Worm (Caenorhabditis elegans): ENCODE data around the gene K09C6.2.
"Not testable (repeated sequence)": the region's sequence is repeated elsewhere in the genome, so short reads cannot be mapped to it uniquely, and the experiment has no call there.

Gene K09C6.2

DNA sequence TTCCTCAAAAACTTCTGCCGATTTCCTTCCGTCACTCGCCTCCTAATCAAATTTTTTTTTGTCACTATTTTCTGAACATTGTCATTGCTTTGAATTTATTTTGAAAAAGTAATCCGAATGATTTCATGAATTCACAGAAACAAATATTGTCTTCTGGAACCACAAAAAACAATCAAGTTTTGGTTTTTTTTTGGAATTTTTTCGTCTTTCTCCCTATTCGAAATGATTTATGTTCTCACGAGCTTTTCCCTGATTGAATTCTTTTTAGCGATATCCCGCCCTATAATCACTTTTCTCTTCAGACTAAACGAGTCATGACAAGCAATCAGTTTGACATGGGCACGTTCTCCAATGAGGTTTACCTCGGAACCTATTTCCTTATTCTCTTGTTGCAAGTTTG, 23.3 kb upstream of the K09C6.2 start, which contains the start of gene F41H8.1:
TSS of gene F41H8.1 (plus strand) at position 301 of the 400 bp plus-strand sequence.
- TF ChIP-seq tbx-37 (GFP tag; conservative IDR thresholded peaks at IDR 0.05) = no peak
- TF ChIP-seq hmg-4 (GFP tag; optimal IDR thresholded peaks at IDR 0.05) = no peak
- no peak for TF ChIP-seq hnd-1 (tag; optimal IDR thresholded peaks at IDR 0.05)
- no peak for TF ChIP-seq flt-1 (GFP tag; IDR thresholded peaks at IDR 0.05)
- no peak for TF ChIP-seq ceh-36 (tag; optimal IDR thresholded peaks at IDR 0.05)
- TF ChIP-seq pes-1 (GFP tag; IDR thresholded peaks at IDR 0.05) = no peak
- no peak for TF ChIP-seq scrt-1 (GFP tag; IDR thresholded peaks at IDR 0.05)
- TF ChIP-seq F13C5.2 (tag; optimal IDR thresholded peaks at IDR 0.05) = no peak
- no peak for TF ChIP-seq ama-1 (optimal IDR thresholded peaks at IDR 0.05)

DNA sequence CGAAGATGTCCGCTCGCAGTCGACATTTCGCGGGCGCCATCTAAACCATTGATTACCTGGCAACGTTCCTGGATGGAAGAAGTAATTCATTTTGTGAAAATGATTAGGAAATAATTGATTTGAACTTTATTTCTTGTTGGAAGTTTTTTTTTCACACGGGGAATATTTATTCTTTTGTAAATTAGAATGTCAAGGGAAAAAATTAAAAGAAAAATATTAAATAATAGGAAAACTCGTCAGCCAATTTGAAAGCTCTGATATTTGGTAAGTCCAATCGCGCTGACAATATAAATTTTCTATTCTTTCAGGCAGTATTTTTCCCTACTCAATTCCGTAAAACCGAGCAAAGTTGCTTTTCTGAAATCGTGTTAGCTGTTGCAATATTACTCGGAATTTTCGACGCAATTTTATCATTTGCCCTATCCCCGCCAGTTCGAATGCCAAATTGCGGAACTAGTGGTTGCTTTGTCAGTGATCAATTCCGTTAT, 17.6 kb upstream of the K09C6.2 start, which contains the start of the genes K09C6.7 and K09C6.10:
TSS of gene K09C6.7 (minus strand) at position 101 of the 488 bp plus-strand sequence.
TSS of gene K09C6.10 (plus strand) at position 438 of the 488 bp plus-strand sequence.
- not testable (repeated sequence) for TF ChIP-seq scrt-1 (GFP tag; IDR thresholded peaks at IDR 0.05); ceh-13 (GFP tag; optimal IDR thresholded peaks at IDR 0.05); F13C5.2 (tag; optimal IDR thresholded peaks at IDR 0.05)

DNA sequence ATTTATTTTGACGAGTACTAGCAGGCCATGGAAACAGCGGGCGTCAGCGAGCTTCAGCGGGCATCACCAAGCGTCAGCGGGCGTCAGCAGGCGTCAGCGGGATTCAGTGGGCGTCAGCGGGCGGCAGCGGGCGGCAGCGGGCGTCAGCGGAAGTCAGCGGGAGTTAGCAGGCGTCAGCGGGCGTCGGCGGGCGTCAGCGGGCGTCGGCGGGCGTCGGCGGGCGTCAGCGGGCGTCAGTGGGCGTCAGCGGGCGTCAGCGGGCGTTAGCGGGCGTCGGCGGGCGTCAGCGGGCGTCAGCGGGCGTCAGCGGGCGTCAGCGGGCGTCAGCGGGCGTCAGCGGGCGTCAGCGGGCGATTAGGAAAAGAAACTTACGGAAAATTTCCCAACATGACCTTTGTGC, 14.0 kb upstream of the K09C6.2 start:
- TF ChIP-seq scrt-1 (GFP tag; IDR thresholded peaks at IDR 0.05) = no peak
- TF ChIP-seq pes-1 (GFP tag; IDR thresholded peaks at IDR 0.05) = peak; percentile 47; the same call in 1 of the 2 replicates
- TF ChIP-seq F13C5.2 (tag; optimal IDR thresholded peaks at IDR 0.05) = no peak
- TF ChIP-seq sea-1 (GFP tag; conservative IDR thresholded peaks at IDR 0.05) = no peak

DNA sequence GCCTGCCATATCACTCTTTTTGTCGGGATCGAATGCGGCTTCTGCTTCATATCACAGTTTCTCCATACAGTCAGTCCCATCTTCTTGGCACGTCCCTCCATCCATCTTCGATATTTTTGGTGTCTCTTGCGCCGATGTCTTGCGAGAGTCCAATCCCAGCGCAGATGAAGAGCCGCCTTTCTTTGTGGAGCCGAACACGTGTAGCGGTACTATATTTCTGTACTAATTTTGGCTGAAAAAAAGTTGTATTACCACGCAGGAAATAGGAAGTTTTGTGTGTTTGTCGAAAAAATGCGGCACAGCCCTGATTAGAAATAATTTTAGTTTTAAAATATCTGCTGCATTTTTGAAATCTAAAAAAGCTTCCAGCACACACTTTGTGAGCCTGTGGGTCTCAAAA, 13.5 kb upstream of the K09C6.2 start, which contains the start of gene K09C6.8:
TSS of gene K09C6.8 (minus strand) at position 101 of the 400 bp plus-strand sequence.
- TF ChIP-seq F13C5.2 (tag; optimal IDR thresholded peaks at IDR 0.05); aly-1 (tag; optimal IDR thresholded peaks at IDR 0.05); hmg-4 (GFP tag; optimal IDR thresholded peaks at IDR 0.05): not testable (repeated sequence)

DNA sequence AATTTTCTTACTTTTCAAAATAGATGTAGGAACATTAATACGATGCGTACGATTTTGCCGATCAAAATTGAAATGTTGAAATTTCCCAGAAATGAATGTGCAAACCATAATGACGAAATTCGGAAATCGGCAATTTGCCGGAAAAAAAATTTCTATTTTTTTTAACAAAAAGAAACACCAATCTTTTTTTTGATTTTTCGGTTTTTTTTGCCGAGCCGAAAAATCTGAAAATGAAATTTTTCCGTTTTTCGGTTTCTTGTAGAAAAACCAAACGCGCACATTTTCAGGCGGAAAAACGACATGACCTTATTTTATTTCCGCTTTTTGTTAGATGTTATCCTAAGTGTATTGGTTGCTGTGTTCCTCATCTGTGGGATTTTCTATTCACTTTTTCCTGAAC, 9.1 kb upstream of the K09C6.2 start, which contains the start of gene srbc-13:
TSS of gene srbc-13 (plus strand) at position 301 of the 400 bp plus-strand sequence.
- no peak for TF ChIP-seq hmg-4 (GFP tag; optimal IDR thresholded peaks at IDR 0.05)
- no peak for TF ChIP-seq F13C5.2 (tag; optimal IDR thresholded peaks at IDR 0.05)
- TF ChIP-seq ceh-13 (GFP tag; optimal IDR thresholded peaks at IDR 0.05) = no peak
- TF ChIP-seq aly-1 (tag; optimal IDR thresholded peaks at IDR 0.05) = no peak
- TF ChIP-seq scrt-1 (GFP tag; IDR thresholded peaks at IDR 0.05) = no peak
- TF ChIP-seq sea-1 (GFP tag; conservative IDR thresholded peaks at IDR 0.05) = no peak
- TF ChIP-seq tbx-11 (GFP tag; IDR thresholded peaks at IDR 0.05) = no peak
- no peak for TF ChIP-seq ama-1 (optimal IDR thresholded peaks at IDR 0.05)
- TF ChIP-seq flt-1 (GFP tag; IDR thresholded peaks at IDR 0.05) = no peak
- no peak for TF ChIP-seq ets-7 (tag; optimal IDR thresholded peaks at IDR 0.05)
- TF ChIP-seq tra-4 (tag; optimal IDR thresholded peaks at IDR 0.05) = no peak
- no peak for TF ChIP-seq pes-1 (GFP tag; IDR thresholded peaks at IDR 0.05)
- TF ChIP-seq hnd-1 (tag; optimal IDR thresholded peaks at IDR 0.05) = no peak
- TF ChIP-seq tbx-37 (GFP tag; conservative IDR thresholded peaks at IDR 0.05) = no peak
- TF ChIP-seq ceh-36 (tag; optimal IDR thresholded peaks at IDR 0.05) = no peak

DNA sequence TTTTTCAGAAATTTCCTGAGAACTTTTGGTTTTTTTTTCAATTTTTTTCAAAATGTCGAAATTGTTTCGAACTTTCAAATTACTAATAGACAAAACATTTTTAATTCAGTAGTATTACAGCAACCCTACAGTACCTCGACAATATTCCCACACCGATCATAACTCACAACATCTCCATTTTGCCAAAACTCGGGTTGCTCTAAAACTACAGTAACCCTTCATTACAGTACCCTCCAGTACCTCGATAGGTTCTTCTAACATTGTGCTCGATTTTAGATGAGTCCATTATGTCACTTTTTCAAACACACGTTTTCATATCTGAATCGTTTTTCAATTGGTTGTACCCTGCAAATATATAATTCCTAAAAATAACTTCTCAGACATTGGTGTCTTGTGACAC, 7.6 kb upstream of the K09C6.2 start:
- TF ChIP-seq pes-1 (GFP tag; IDR thresholded peaks at IDR 0.05) (no peak), ceh-13 (GFP tag; optimal IDR thresholded peaks at IDR 0.05) (no peak), scrt-1 (GFP tag; IDR thresholded peaks at IDR 0.05) (no peak), ama-1 (optimal IDR thresholded peaks at IDR 0.05) (no peak), F13C5.2 (tag; optimal IDR thresholded peaks at IDR 0.05) (no peak), ceh-36 (tag; optimal IDR thresholded peaks at IDR 0.05) (no peak), tra-4 (tag; optimal IDR thresholded peaks at IDR 0.05) (no peak), hmg-4 (GFP tag; optimal IDR thresholded peaks at IDR 0.05) (no peak)

DNA sequence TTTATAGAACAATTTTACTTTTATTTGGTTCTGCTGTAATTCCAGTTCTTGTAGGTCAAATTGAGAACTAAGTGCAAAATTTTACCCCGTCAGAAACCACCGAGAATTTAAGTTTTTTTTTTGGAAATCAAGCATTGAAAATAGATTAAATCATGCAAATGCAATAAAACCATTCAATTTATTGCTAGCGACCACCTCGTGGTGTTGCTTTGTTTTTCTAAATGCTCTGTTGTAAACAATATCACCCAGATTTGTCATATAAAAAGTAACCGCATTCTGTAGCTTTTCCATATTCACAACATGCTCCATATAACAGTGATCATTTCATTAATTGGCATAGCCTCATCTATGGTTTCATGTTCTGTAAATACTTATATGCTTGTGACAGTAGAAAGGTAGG, 7.1 kb upstream of the K09C6.2 start, which contains the start of gene srbc-12:
TSS of gene srbc-12 (plus strand) at position 301 of the 400 bp plus-strand sequence.
- TF ChIP-seq sea-1 (GFP tag; conservative IDR thresholded peaks at IDR 0.05) (no peak), pes-1 (GFP tag; IDR thresholded peaks at IDR 0.05) (no peak), hmbx-1 (tag; optimal IDR thresholded peaks at IDR 0.05) (no peak), hnd-1 (tag; optimal IDR thresholded peaks at IDR 0.05) (no peak), ama-1 (optimal IDR thresholded peaks at IDR 0.05) (no peak), ets-7 (tag; optimal IDR thresholded peaks at IDR 0.05) (no peak), tbx-37 (GFP tag; conservative IDR thresholded peaks at IDR 0.05) (no peak), tbx-11 (GFP tag; IDR thresholded peaks at IDR 0.05) (no peak), F13C5.2 (tag; optimal IDR thresholded peaks at IDR 0.05) (no peak), ceh-36 (tag; optimal IDR thresholded peaks at IDR 0.05) (no peak), B0310.2 (tag; optimal IDR thresholded peaks at IDR 0.05) (no peak), ceh-13 (GFP tag; optimal IDR thresholded peaks at IDR 0.05) (no peak), aly-1 (tag; optimal IDR thresholded peaks at IDR 0.05) (no peak), hmg-4 (GFP tag; optimal IDR thresholded peaks at IDR 0.05) (no peak), flt-1 (GFP tag; IDR thresholded peaks at IDR 0.05) (no peak), tra-4 (tag; optimal IDR thresholded peaks at IDR 0.05) (no peak), scrt-1 (GFP tag; IDR thresholded peaks at IDR 0.05) (no peak)

DNA sequence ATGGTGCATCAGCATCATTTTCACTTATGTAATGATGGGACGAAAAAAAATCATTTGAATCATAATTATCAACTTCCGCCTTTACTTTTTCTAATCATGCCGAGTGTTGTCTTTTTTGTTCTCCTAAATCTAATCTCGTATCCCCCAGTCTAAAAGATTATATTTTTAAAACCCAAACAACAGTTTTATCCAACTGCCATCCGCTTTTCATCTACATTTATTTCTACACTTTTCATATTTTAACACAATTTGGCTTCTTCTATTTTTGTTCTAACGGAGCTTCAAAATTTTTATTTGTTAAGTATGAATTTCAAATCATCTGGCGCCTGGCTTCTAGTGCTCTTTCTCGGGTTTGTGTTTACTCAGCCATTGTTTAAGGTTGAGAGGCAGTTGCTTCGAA, 4.5 kb upstream of the K09C6.2 start, which contains the start of gene K09C6.3:
TSS of gene K09C6.3 (plus strand) at position 301 of the 400 bp plus-strand sequence.
- TF ChIP-seq sea-1 (GFP tag; conservative IDR thresholded peaks at IDR 0.05) (no peak), ceh-36 (tag; optimal IDR thresholded peaks at IDR 0.05) (no peak), tra-4 (tag; optimal IDR thresholded peaks at IDR 0.05) (no peak), B0310.2 (tag; optimal IDR thresholded peaks at IDR 0.05) (no peak), pes-1 (GFP tag; IDR thresholded peaks at IDR 0.05) (no peak), ets-7 (tag; optimal IDR thresholded peaks at IDR 0.05) (no peak), scrt-1 (GFP tag; IDR thresholded peaks at IDR 0.05) (no peak), hmg-4 (GFP tag; optimal IDR thresholded peaks at IDR 0.05) (no peak), flt-1 (GFP tag; IDR thresholded peaks at IDR 0.05) (no peak)
